Fruit fly (Drosophila melanogaster) whole organism, embryonic: ENCODE data around the gene baf.
A peak's percentile ranks its signal among the peaks of the same experiment; 100 is the strongest.

Source experiments
- Aef1 ChIP-seq: fragments of 200-800 bp; sonication (Bioruptor generic); IDR thresholded peaks from 3 replicates; pipeline ENCODE4 v1.3.6; 2022; ENCODE audit warnings: missing biosample characterization, missing genetic modification characterization
- BEAF-32 ChIP-seq: fragments of 200-800 bp; sonication (Bioruptor generic); optimal IDR thresholded peaks from 3 replicates; lab custom pipeline; 2017; ENCODE audit warnings: missing biosample characterization, missing genetic modification characterization, mild to moderate bottlenecking, moderate library complexity, missing genetic modification reagents
- CG10267 ChIP-seq: fragments of 200-800 bp; sonication (Bioruptor generic); optimal IDR thresholded peaks from 2 replicates; lab custom pipeline; 2018; ENCODE audit warnings: missing biosample characterization, mild to moderate bottlenecking, missing genetic modification characterization, moderate library complexity
- CG11247 ChIP-seq: fragments of 200-800 bp; sonication (Bioruptor generic); IDR thresholded peaks from 2 replicates; pipeline ENCODE4 v1.3.6; 2022; ENCODE audit warnings: missing biosample characterization, missing genetic modification characterization
- CG13775 ChIP-seq: fragments of 200-800 bp; sonication (Bioruptor generic); optimal IDR thresholded peaks from 3 replicates; lab custom pipeline; 2017; ENCODE audit warnings: missing biosample characterization, mild to moderate bottlenecking, missing genetic modification characterization
- CG15011 ChIP-seq: fragments of 200-800 bp; sonication (Bioruptor generic); optimal IDR thresholded peaks from 3 replicates; lab custom pipeline; 2018; ENCODE audit warnings: missing biosample characterization, mild to moderate bottlenecking, missing genetic modification characterization
- CG1602 ChIP-seq: fragments of 200-800 bp; sonication (Bioruptor generic); optimal IDR thresholded peaks from 3 replicates; lab custom pipeline; 2016; ENCODE audit warnings: missing biosample characterization, missing genetic modification characterization
- CG16815 ChIP-seq: fragments of 200-800 bp; sonication (Bioruptor generic); optimal IDR thresholded peaks from 3 replicates; lab custom pipeline; 2017; ENCODE audit warnings: missing biosample characterization, mild to moderate bottlenecking, missing genetic modification characterization
- CG4282 ChIP-seq: fragments of 200-800 bp; sonication (Bioruptor generic); optimal IDR thresholded peaks from 2 replicates; lab custom pipeline; 2016; ENCODE audit warnings: missing biosample characterization, missing genetic modification characterization
- CG4360 ChIP-seq: fragments of 200-800 bp; sonication (Bioruptor generic); IDR thresholded peaks from 2 replicates; pipeline ENCODE4 v1.3.6; 2022; ENCODE audit warnings: missing biosample characterization, missing genetic modification characterization
- CG4820 ChIP-seq: fragments of 200-800 bp; sonication (Bioruptor generic); optimal IDR thresholded peaks from 3 replicates; lab custom pipeline; 2016; ENCODE audit warnings: missing biosample characterization, missing genetic modification characterization
- CG6689 ChIP-seq: fragments of 200-800 bp; sonication (Bioruptor generic); IDR thresholded peaks from 2 replicates; pipeline ENCODE4 v1.3.6; 2022; ENCODE audit warnings: missing biosample characterization, missing genetic modification characterization
- CG7839 ChIP-seq: fragments of 200-800 bp; sonication (Bioruptor generic); optimal IDR thresholded peaks from 3 replicates; lab custom pipeline; 2018; ENCODE audit warnings: missing biosample characterization, mild to moderate bottlenecking, missing genetic modification characterization, moderate library complexity
- CG9727 ChIP-seq: fragments of 200-800 bp; sonication (Bioruptor generic); optimal IDR thresholded peaks from 3 replicates; lab custom pipeline; 2017; ENCODE audit warnings: missing biosample characterization, mild to moderate bottlenecking, missing genetic modification characterization
- CG9797 ChIP-seq: fragments of 200-800 bp; sonication (Bioruptor generic); optimal IDR thresholded peaks from 3 replicates; lab custom pipeline; 2018; ENCODE audit warnings: missing biosample characterization, mild to moderate bottlenecking, missing genetic modification characterization
- CG9932 ChIP-seq: fragments of 200-800 bp; sonication (Bioruptor generic); IDR thresholded peaks from 2 replicates; pipeline ENCODE4 v1.3.6; 2022; ENCODE audit warnings: missing biosample characterization, missing genetic modification characterization
- CHES-1-like ChIP-seq: fragments of 200-800 bp; sonication (Bioruptor generic); optimal IDR thresholded peaks from 2 replicates; lab custom pipeline; 2016; ENCODE audit warnings: missing biosample characterization, missing genetic modification characterization
- Dp ChIP-seq: fragments of 200-800 bp; sonication (Bioruptor generic); optimal IDR thresholded peaks from 2 replicates; lab custom pipeline; 2018; ENCODE audit warnings: missing biosample characterization, mild to moderate bottlenecking, missing genetic modification characterization, moderate library complexity
- Ets97D ChIP-seq: fragments of 200-800 bp; sonication (Bioruptor generic); optimal IDR thresholded peaks from 3 replicates; lab custom pipeline; 2016; ENCODE audit warnings: missing biosample characterization, missing genetic modification characterization
- Fer2 ChIP-seq: fragments of 200-800 bp; sonication (Bioruptor generic); optimal IDR thresholded peaks from 2 replicates; lab custom pipeline; 2018; ENCODE audit warnings: missing biosample characterization, mild to moderate bottlenecking, missing genetic modification characterization, moderate library complexity
- HLH4C ChIP-seq: fragments of 200-800 bp; sonication (Bioruptor generic); IDR thresholded peaks from 3 replicates; pipeline ENCODE4 v1.3.6; 2022; ENCODE audit warnings: missing biosample characterization, missing genetic modification characterization; ENCODE audit not compliant: partially characterized antibody
- HmgZ ChIP-seq: fragments of 200-800 bp; sonication (Bioruptor generic); optimal IDR thresholded peaks from 2 replicates; lab custom pipeline; 2018; ENCODE audit warnings: missing biosample characterization, mild to moderate bottlenecking, missing genetic modification characterization
- Hr78 ChIP-seq, 2 experiments: fragments of 200-800 bp in 1 of 2; fragments of >200 bp in 1 of 2; sonication (Bioruptor generic) in 1 of 2; optimal IDR thresholded peaks; 2 replicates each; lab custom pipeline; 2017 to 2019; ENCODE audit warnings: missing biosample characterization in 2 of 2, missing genetic modification characterization in 2 of 2, mild to moderate bottlenecking in 1 of 2, moderate library complexity in 1 of 2
- NFAT ChIP-seq: fragments of 200-800 bp; sonication (Bioruptor generic); IDR thresholded peaks from 2 replicates; pipeline ENCODE4 v1.3.6; 2022; ENCODE audit warnings: missing biosample characterization, missing genetic modification characterization
- Nf-YB ChIP-seq: fragments of 200-800 bp; sonication (Bioruptor generic); optimal IDR thresholded peaks from 3 replicates; lab custom pipeline; 2019; ENCODE audit warnings: missing biosample characterization, mild to moderate bottlenecking, missing genetic modification characterization, moderate library complexity
- Poxn ChIP-seq: fragments of 200-800 bp; sonication (Bioruptor generic); IDR thresholded peaks from 2 replicates; pipeline ENCODE4 v1.3.6; 2022; ENCODE audit warnings: missing biosample characterization, missing genetic modification characterization
- Sox100B ChIP-seq: fragments of 200-800 bp; sonication (Bioruptor generic); optimal IDR thresholded peaks from 3 replicates; lab custom pipeline; 2018; ENCODE audit warnings: missing biosample characterization, mild to moderate bottlenecking, missing genetic modification characterization
- Stat92E ChIP-seq, 3 experiments: fragments of >200 bp in 2 of 3; fragments of 200-800 bp in 1 of 3; sonication (Bioruptor generic) in 1 of 3; optimal IDR thresholded peaks; 2 replicates each; lab custom pipeline; 2017 to 2019; ENCODE audit warnings: missing biosample characterization in 3 of 3, missing genetic modification characterization in 3 of 3, mild to moderate bottlenecking in 1 of 3, moderate library complexity in 1 of 3
- Tbp ChIP-seq: fragments of >200 bp; optimal IDR thresholded peaks from 2 replicates; lab custom pipeline; 2018; ENCODE audit warnings: missing biosample characterization, missing genetic modification characterization
- ara ChIP-seq: fragments of 200-800 bp; sonication (Bioruptor generic); IDR thresholded peaks from 2 replicates; pipeline ENCODE4 v1.3.6; 2022; ENCODE audit warnings: missing biosample characterization, missing genetic modification characterization
- caup ChIP-seq: fragments of 200-800 bp; sonication (Bioruptor generic); optimal IDR thresholded peaks from 3 replicates; lab custom pipeline; 2017; ENCODE audit warnings: missing biosample characterization, mild to moderate bottlenecking, missing genetic modification characterization, moderate library complexity; ENCODE audit not compliant: severe bottlenecking
- ci ChIP-seq: fragments of 200-800 bp; sonication (Bioruptor generic); IDR thresholded peaks from 3 replicates; pipeline ENCODE4 v1.3.6; 2022; ENCODE audit warnings: missing biosample characterization, missing genetic modification characterization
- disco-r ChIP-seq: fragments of 200-800 bp; sonication (Bioruptor generic); optimal IDR thresholded peaks from 2 replicates; lab custom pipeline; 2016; ENCODE audit warnings: missing biosample characterization, missing genetic modification characterization
- dmrt11E ChIP-seq: fragments of 200-800 bp; sonication (Bioruptor generic); optimal IDR thresholded peaks from 3 replicates; lab custom pipeline; 2018; ENCODE audit warnings: missing biosample characterization, mild to moderate bottlenecking, missing genetic modification characterization, moderate library complexity
- dpn ChIP-seq, 2 experiments: fragments of 200-800 bp; sonication (Bioruptor generic); optimal IDR thresholded peaks; 3 replicates each; lab custom pipeline; 2016; ENCODE audit warnings: missing biosample characterization in 2 of 2, missing genetic modification characterization in 2 of 2
- fd96Cb ChIP-seq: fragments of 200-800 bp; sonication (Bioruptor generic); optimal IDR thresholded peaks from 2 replicates; lab custom pipeline; 2018; ENCODE audit warnings: missing biosample characterization, mild to moderate bottlenecking, missing genetic modification characterization, moderate library complexity
- jumu ChIP-seq: fragments of 200-800 bp; sonication (Bioruptor generic); optimal IDR thresholded peaks from 3 replicates; lab custom pipeline; 2016; ENCODE audit warnings: missing biosample characterization, missing genetic modification characterization
- mld ChIP-seq: fragments of 200-800 bp; sonication (Bioruptor generic); IDR thresholded peaks from 3 replicates; pipeline ENCODE4 v1.3.6; 2022; ENCODE audit warnings: missing biosample characterization, missing genetic modification characterization; ENCODE audit not compliant: partially characterized antibody
- peb ChIP-seq: fragments of 200-800 bp; sonication (Bioruptor generic); IDR thresholded peaks from 2 replicates; pipeline ENCODE4 v1.3.6; 2022; ENCODE audit warnings: missing biosample characterization, missing genetic modification characterization
- pzg ChIP-seq: fragments of 200-800 bp; sonication (Bioruptor generic); optimal IDR thresholded peaks from 3 replicates; lab custom pipeline; 2018; ENCODE audit warnings: missing biosample characterization, mild to moderate bottlenecking, missing genetic modification characterization, moderate library complexity
- repo ChIP-seq: fragments of 200-800 bp; sonication (Bioruptor generic); optimal IDR thresholded peaks from 2 replicates; lab custom pipeline; 2016; ENCODE audit warnings: missing biosample characterization, missing genetic modification characterization
- slbo ChIP-seq: fragments of 200-800 bp; sonication (Bioruptor generic); IDR thresholded peaks from 2 replicates; pipeline ENCODE4 v1.3.6; 2022; ENCODE audit warnings: missing biosample characterization, missing genetic modification characterization
- sob ChIP-seq: fragments of 200-800 bp; sonication (Bioruptor generic); IDR thresholded peaks from 2 replicates; pipeline ENCODE4 v1.3.6; 2022; ENCODE audit warnings: missing biosample characterization, missing genetic modification characterization
- sqz ChIP-seq: fragments of 200-800 bp; sonication (Bioruptor generic); optimal IDR thresholded peaks from 3 replicates; lab custom pipeline; 2018; ENCODE audit warnings: missing biosample characterization, mild to moderate bottlenecking, missing genetic modification characterization
- stc ChIP-seq: fragments of 200-800 bp; sonication (Bioruptor generic); IDR thresholded peaks from 2 replicates; pipeline ENCODE4 v1.3.6; 2022; ENCODE audit warnings: missing biosample characterization, missing genetic modification characterization
- trem ChIP-seq: fragments of 200-800 bp; optimal IDR thresholded peaks from 3 replicates; lab custom pipeline; 2019; ENCODE audit warnings: missing biosample characterization, mild to moderate bottlenecking, missing genetic modification characterization, moderate library complexity
- ttk ChIP-seq: fragments of 200-800 bp; sonication (Bioruptor generic); IDR thresholded peaks from 2 replicates; pipeline ENCODE4 v2.1.2; 2022; ENCODE audit warnings: missing biosample characterization, missing genetic modification characterization
- unc-4 ChIP-seq: fragments of 200-800 bp; sonication (Bioruptor generic); IDR thresholded peaks from 2 replicates; pipeline ENCODE4 v1.3.6; 2022; ENCODE audit warnings: missing biosample characterization, missing genetic modification characterization; ENCODE audit not compliant: partially characterized antibody

baf gene

dm6 chr2L:8071112-8071976, 42.1 kb downstream of the baf start, which contains the start of gene poe (continued):
- peak; percentile 61; the same call in 1 of the 2 replicates for TF ChIP-seq ttk
- no peak for TF ChIP-seq repo (GFP tag; lab: Kevin White, UChicago)
- peak; percentile 39; the same call in 1 of the 3 replicates for TF ChIP-seq Aef1
- peak; percentile 35; the same call in 1 of the 2 replicates for TF ChIP-seq NFAT (GFP tag; lab: Robert Waterston, UW)
- TF ChIP-seq CG10267, result peak; percentile 74
- no peak for TF ChIP-seq CG15011 (GFP tag; lab: Kevin White, UChicago)
- no peak for TF ChIP-seq Hr78 (GFP tag; optimal IDR thresholded peaks at IDR 0.05; lab: Kevin White, UChicago)
- peak; percentile 38 for TF ChIP-seq CG1602 (GFP tag; lab: Kevin White, UChicago)
- TF ChIP-seq stc (GFP tag; lab: Robert Waterston, UW), result peak; percentile 68
- peak; percentile 49 for TF ChIP-seq CG9727 (GFP tag; lab: Kevin White, UChicago)
- TF ChIP-seq peb (GFP tag; lab: Robert Waterston, UW), result no peak
- peak; percentile 75 for TF ChIP-seq CG9797
- peak; percentile 33 for TF ChIP-seq BEAF-32
- TF ChIP-seq caup (GFP tag; lab: Kevin White, UChicago), result peak; percentile 16
- no peak for TF ChIP-seq Tbp (GFP tag; lab: Kevin White, UChicago)
- TF ChIP-seq ci (GFP tag; lab: Robert Waterston, UW), result peak; percentile 56; the same call in 1 of the 3 replicates
- TF ChIP-seq fd96Cb (tag; lab: Kevin White, UChicago), result peak; percentile 57
- TF ChIP-seq slbo (GFP tag; lab: Robert Waterston, UW), result peak; percentile 59
- no peak for TF ChIP-seq jumu (GFP tag; lab: Kevin White, UChicago)
- TF ChIP-seq mld (GFP tag; lab: Robert Waterston, UW), result peak; percentile 41; the same call in 1 of the 3 replicates
- no peak for TF ChIP-seq Fer2 (tag; lab: Kevin White, UChicago)
- TF ChIP-seq Sox100B, result no peak
- peak; percentile 99 for TF ChIP-seq sqz (GFP tag; lab: Kevin White, UChicago)
- no peak for TF ChIP-seq Poxn (GFP tag; lab: Robert Waterston, UW)
- TF ChIP-seq trem (tag; lab: Kevin White, UChicago), result peak; percentile 62
- no peak for TF ChIP-seq sob (GFP tag; lab: Robert Waterston, UW)
- TF ChIP-seq CHES-1-like, result peak; percentile 21
- TF ChIP-seq CG6689, result peak; percentile 74
- TF ChIP-seq Stat92E (GFP tag; optimal IDR thresholded peaks at IDR 0.05; lab: Kevin White, UChicago), result no peak
- TF ChIP-seq CG16815 (GFP tag; lab: Kevin White, UChicago), result no peak
- TF ChIP-seq Dp (GFP tag; lab: Kevin White, UChicago), result peak; percentile 20
- 0 out of 2 replicates have a peak, but pooled peaks have one; percentile 20 for TF ChIP-seq unc-4 (GFP tag; lab: Robert Waterston, UW)
- TF ChIP-seq Nf-YB (GFP tag; lab: Kevin White, UChicago), result peak; percentile 52
- TF ChIP-seq pzg (GFP tag; lab: Kevin White, UChicago), result peak; percentile 82
- 0 out of 2 replicates have a peak, but pooled peaks have one; percentile 22 for TF ChIP-seq CG11247 (GFP tag; lab: Robert Waterston, UW)
- peak; percentile 64 for TF ChIP-seq HmgZ
- no peak for TF ChIP-seq CG7839 (tag; lab: Kevin White, UChicago)
- no peak for TF ChIP-seq disco-r (GFP tag; lab: Kevin White, UChicago)
- TF ChIP-seq dpn (GFP tag; optimal IDR thresholded peaks at IDR 0.05; lab: Kevin White, UChicago), result no peak
- peak; percentile 39; the same call in 2 of the 3 replicates for TF ChIP-seq HLH4C
- no peak for TF ChIP-seq CG4820 (GFP tag; lab: Kevin White, UChicago)
- TF ChIP-seq CG9932 (GFP tag; lab: Robert Waterston, UW), result peak; percentile 53
- TF ChIP-seq Ets97D (GFP tag; lab: Kevin White, UChicago), result peak; percentile 20
- no peak for TF ChIP-seq CG4282 (GFP tag; lab: Kevin White, UChicago)
- no peak; the same call in 1 of the 2 replicates for TF ChIP-seq CG4360 (GFP tag; lab: Robert Waterston, UW)
- peak; percentile 44 for TF ChIP-seq dmrt11E (tag; lab: Kevin White, UChicago)
- peak; percentile 61 for TF ChIP-seq ara (GFP tag; lab: Robert Waterston, UW)
- peak; percentile 28 for TF ChIP-seq CG13775 (GFP tag; lab: Kevin White, UChicago)
